Fruit fly (Drosophila melanogaster) whole organism, prepupa: Measurements from ENCODE around the gene CG10031.

Experiments
- CG10631 ChIP-seq: fragments of 200-800 bp; sonication (Bioruptor generic); optimal IDR thresholded peaks from 2 replicates; lab custom pipeline; 2016; ENCODE audit warnings: missing biosample characterization, missing genetic modification characterization
- CG10669 ChIP-seq: fragments of 200-800 bp; sonication (Bioruptor generic); optimal IDR thresholded peaks from 3 replicates; lab custom pipeline; 2018; ENCODE audit warnings: missing biosample characterization, mild to moderate bottlenecking, missing genetic modification characterization, moderate library complexity
- CG11294 ChIP-seq: fragments of 200-800 bp; sonication (Bioruptor generic); IDR thresholded peaks from 2 replicates; pipeline ENCODE4 v1.3.6; 2022; ENCODE audit warnings: missing biosample characterization, missing genetic modification characterization
- CG11762 ChIP-seq: fragments of 200-800 bp; sonication (Bioruptor generic); optimal IDR thresholded peaks from 3 replicates; lab custom pipeline; 2016; ENCODE audit warnings: missing biosample characterization, missing genetic modification characterization; ENCODE audit not compliant: insufficient read depth
- CG11902 ChIP-seq: fragments of 200-800 bp; sonication (Bioruptor generic); optimal IDR thresholded peaks from 3 replicates; lab custom pipeline; 2016; ENCODE audit warnings: missing biosample characterization, missing genetic modification characterization
- CG34406 ChIP-seq: fragments of 200-800 bp; sonication (Bioruptor generic); optimal IDR thresholded peaks from 3 replicates; lab custom pipeline; 2016; ENCODE audit warnings: missing biosample characterization, missing genetic modification characterization
- CG6163 ChIP-seq: fragments of 200-800 bp; sonication (Bioruptor generic); IDR thresholded peaks from 3 replicates; pipeline ENCODE4 v1.3.6; 2022; ENCODE audit warnings: missing biosample characterization, missing genetic modification characterization
- CG6792 ChIP-seq: fragments of 200-800 bp; sonication (Bioruptor generic); optimal IDR thresholded peaks from 3 replicates; lab custom pipeline; 2016; ENCODE audit warnings: missing biosample characterization, missing genetic modification characterization
- CG6808 ChIP-seq: fragments of 200-800 bp; sonication (Bioruptor generic); optimal IDR thresholded peaks from 3 replicates; lab custom pipeline; 2017; ENCODE audit warnings: missing biosample characterization, missing genetic modification characterization, mild to moderate bottlenecking, moderate library complexity, missing genetic modification reagents
- CG7368 ChIP-seq: fragments of 200-800 bp; sonication (Bioruptor generic); optimal IDR thresholded peaks from 3 replicates; lab custom pipeline; 2016; ENCODE audit warnings: missing biosample characterization, missing genetic modification characterization
- CG8119 ChIP-seq: fragments of 200-800 bp; sonication (Bioruptor generic); IDR thresholded peaks from 3 replicates; pipeline ENCODE4 v1.3.6; 2022; ENCODE audit warnings: missing biosample characterization, missing genetic modification characterization
- CG8319 ChIP-seq: fragments of 200-800 bp; sonication (Bioruptor generic); optimal IDR thresholded peaks from 3 replicates; lab custom pipeline; 2016; ENCODE audit warnings: missing biosample characterization, missing genetic modification characterization
- CG8632 ChIP-seq: fragments of 200-800 bp; sonication (Bioruptor generic); optimal IDR thresholded peaks from 3 replicates; lab custom pipeline; 2016; ENCODE audit warnings: missing biosample characterization, missing genetic modification characterization
- Eip78C ChIP-seq: fragments of 200-800 bp; sonication (Bioruptor generic); peaks from one replicate; lab custom pipeline; 2016; ENCODE audit warnings: missing biosample characterization, missing genetic modification characterization
- Eip93F ChIP-seq: fragments of 200-800 bp; sonication (Bioruptor generic); optimal IDR thresholded peaks from 2 replicates; lab custom pipeline; 2016; ENCODE audit warnings: missing biosample characterization, mild to moderate bottlenecking, missing genetic modification characterization
- Ets21C ChIP-seq: fragments of 200-800 bp; sonication (Bioruptor generic); optimal IDR thresholded peaks from 3 replicates; lab custom pipeline; 2016; ENCODE audit warnings: missing biosample characterization, missing genetic modification characterization
- Ets96B ChIP-seq: fragments of 200-800 bp; optimal IDR thresholded peaks from 2 replicates; lab custom pipeline; 2019; ENCODE audit warnings: missing biosample characterization, mild to moderate bottlenecking, missing genetic modification characterization, moderate library complexity
- Hr38 ChIP-seq: sonication (Bioruptor generic); optimal IDR thresholded peaks from 2 replicates; lab custom pipeline; 2016; ENCODE audit warnings: missing biosample characterization, missing genetic modification characterization
- Hr39 ChIP-seq: fragments of 200-800 bp; sonication (Bioruptor generic); optimal IDR thresholded peaks from 2 replicates; lab custom pipeline; 2016; ENCODE audit warnings: missing biosample characterization, missing genetic modification characterization
- Lpt ChIP-seq: fragments of 200-800 bp; sonication (Bioruptor generic); optimal IDR thresholded peaks from 3 replicates; lab custom pipeline; 2016; ENCODE audit warnings: missing biosample characterization, missing genetic modification characterization
- OdsH ChIP-seq: fragments of 200-800 bp; sonication (Bioruptor generic); optimal IDR thresholded peaks from 3 replicates; lab custom pipeline; 2016; ENCODE audit warnings: missing biosample characterization, missing genetic modification characterization
- Smox ChIP-seq: fragments of 200-800 bp; sonication (Bioruptor generic); optimal IDR thresholded peaks from 3 replicates; lab custom pipeline; 2016; ENCODE audit warnings: missing biosample characterization, missing genetic modification characterization
- Sox14 ChIP-seq: fragments of 200-800 bp; sonication (Bioruptor generic); optimal IDR thresholded peaks from 3 replicates; lab custom pipeline; 2016; ENCODE audit warnings: missing biosample characterization, missing genetic modification characterization
- achi ChIP-seq: fragments of 200-800 bp; sonication (Bioruptor generic); optimal IDR thresholded peaks from 3 replicates; lab custom pipeline; 2016; ENCODE audit warnings: missing biosample characterization, missing genetic modification characterization
- acj6 ChIP-seq: fragments of 200-800 bp; sonication (Bioruptor generic); optimal IDR thresholded peaks from 3 replicates; lab custom pipeline; 2016; ENCODE audit warnings: missing biosample characterization, missing genetic modification characterization
- cyc ChIP-seq: fragments of 200-800 bp; sonication (Bioruptor generic); optimal IDR thresholded peaks from 3 replicates; lab custom pipeline; 2016; ENCODE audit warnings: missing biosample characterization, missing genetic modification characterization
- dsx ChIP-seq: fragments of 200-800 bp; optimal IDR thresholded peaks from 3 replicates; lab custom pipeline; 2019; ENCODE audit warnings: missing biosample characterization, mild to moderate bottlenecking, missing genetic modification characterization, moderate library complexity; ENCODE audit not compliant: poor library complexity, severe bottlenecking
- eg ChIP-seq: fragments of 200-800 bp; sonication (Bioruptor generic); IDR thresholded peaks from 3 replicates; pipeline ENCODE4 v1.3.6; 2022; ENCODE audit warnings: missing biosample characterization, missing genetic modification characterization
- fd59A ChIP-seq: fragments of 200-800 bp; sonication (Bioruptor generic); optimal IDR thresholded peaks from 2 replicates; lab custom pipeline; 2017; ENCODE audit warnings: missing biosample characterization, mild to moderate bottlenecking, missing genetic modification characterization, missing genetic modification reagents
- salr ChIP-seq, 2 experiments: fragments of 200-800 bp; sonication (Bioruptor generic); optimal IDR thresholded peaks; 3 replicates each; lab custom pipeline; 2016 to 2018; ENCODE audit warnings: missing biosample characterization in 2 of 2, missing genetic modification characterization in 2 of 2, mild to moderate bottlenecking in 1 of 2
- ss ChIP-seq, 2 experiments: fragments of 200-800 bp; sonication (Bioruptor generic); optimal IDR thresholded peaks; 2 replicates in 1 of 2; 3 replicates in 1 of 2; lab custom pipeline; 2017 to 2018; ENCODE audit warnings: mild to moderate bottlenecking in 2 of 2, missing biosample characterization in 2 of 2, missing genetic modification characterization in 2 of 2, moderate library complexity in 1 of 2
- svp ChIP-seq: fragments of 200-800 bp; sonication (Bioruptor generic); peaks from one replicate; lab custom pipeline; 2016; ENCODE audit warnings: missing biosample characterization, missing genetic modification characterization
- vri ChIP-seq: fragments of 200-800 bp; sonication (Bioruptor generic); optimal IDR thresholded peaks from 3 replicates; lab custom pipeline; 2016; ENCODE audit warnings: missing biosample characterization, mild to moderate bottlenecking, missing genetic modification characterization

Gene CG10031

DNA sequence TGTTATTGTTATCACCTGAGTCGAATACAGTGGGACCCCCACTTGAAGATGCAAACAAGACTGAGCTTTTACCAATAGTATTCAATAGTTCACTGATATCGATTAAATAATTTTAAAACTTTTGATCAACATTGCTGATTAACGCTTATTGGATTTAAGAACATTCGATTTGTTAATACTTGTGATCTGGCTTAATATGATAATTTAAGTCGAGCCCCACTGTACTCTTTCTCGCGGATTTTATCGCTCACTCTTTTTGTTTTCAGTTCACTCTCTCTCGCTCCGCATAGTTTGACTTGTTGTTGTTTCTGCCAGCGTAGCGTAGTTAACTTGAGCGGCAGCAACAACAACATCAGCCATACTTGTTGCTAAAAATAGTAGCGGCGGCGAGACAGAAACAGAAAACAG lies 43.2 kb downstream of the CG10031 start (continued):
- TF ChIP-seq Ets96B (peak; percentile 98), Eip93F (GFP tag; lab: Kevin White, UChicago) (peak; percentile 98), CG7368 (GFP tag; lab: Kevin White, UChicago) (peak; percentile 99), CG8119 (peak; percentile 99), vri (GFP tag; lab: Kevin White, UChicago) (peak; percentile 99), Hr39 (GFP tag; lab: Kevin White, UChicago) (peak; percentile 99), achi (GFP tag; lab: Kevin White, UChicago) (peak; percentile 98), CG6808 (GFP tag; lab: Kevin White, UChicago) (peak; percentile 97), CG6792 (GFP tag; lab: Kevin White, UChicago) (peak; percentile 99), CG10631 (GFP tag; lab: Kevin White, UChicago) (peak; percentile 98), CG11294 (GFP tag; lab: Robert Waterston, UW) (peak; percentile 97), svp (GFP tag; lab: Kevin White, UChicago) (peak; percentile 100), CG6163 (GFP tag; lab: Robert Waterston, UW) (peak; percentile 99), Smox (GFP tag; lab: Kevin White, UChicago) (peak; percentile 99), CG11762 (GFP tag; lab: Kevin White, UChicago) (peak; percentile 99), salr (GFP tag; optimal IDR thresholded peaks at IDR 0.05; lab: Kevin White, UChicago) (peak; percentile 97 to 98), dsx (peak; percentile 97), Hr38 (GFP tag; lab: Kevin White, UChicago) (peak; percentile 79), CG8319 (GFP tag; lab: Kevin White, UChicago) (peak; percentile 98), eg (peak; percentile 99), ss (GFP tag; optimal IDR thresholded peaks at IDR 0.05; lab: Kevin White, UChicago) (peak; percentile 97 to 98), Ets21C (peak; percentile 98), OdsH (peak; percentile 99), cyc (GFP tag; lab: Kevin White, UChicago) (peak; percentile 99), CG10669 (GFP tag; lab: Kevin White, UChicago) (peak; percentile 99), CG11902 (GFP tag; lab: Kevin White, UChicago) (peak; percentile 98), CG8632 (GFP tag; lab: Kevin White, UChicago) (peak; percentile 99), Lpt (GFP tag; lab: Kevin White, UChicago) (peak; percentile 98), CG34406 (GFP tag; lab: Kevin White, UChicago) (peak; percentile 99), Eip78C (GFP tag; lab: Kevin White, UChicago) (peak; percentile 100), fd59A (GFP tag; lab: Kevin White, UChicago) (peak; percentile 97), Sox14 (GFP tag; lab: Kevin White, UChicago) (peak; percentile 99), acj6 (GFP tag; lab: Kevin White, UChicago) (peak; percentile 99)

- peak; percentile 47 for TF ChIP-seq svp (GFP tag; lab: Kevin White, UChicago)
- TF ChIP-seq fd59A (GFP tag; lab: Kevin White, UChicago), result no peak
- TF ChIP-seq Hr38 (GFP tag; lab: Kevin White, UChicago), result no peak
- TF ChIP-seq vri (GFP tag; lab: Kevin White, UChicago), result peak; percentile 16
- no peak for TF ChIP-seq eg
Measured at dm6 chr2L:3654956-3655618, 43.8 kb downstream of the CG10031 start.
